Worm (Caenorhabditis elegans) whole organism, early embryonic: ENCODE results near the gene cyp-25A3.

Experiments
- ceh-13 ChIP-seq: fragments of 200-800 bp; sonication (Bioruptor generic); optimal IDR thresholded peaks from 2 replicates; lab custom pipeline; 2018; ENCODE audit warnings: mild to moderate bottlenecking, missing genetic modification characterization, missing compliant biosample characterization

The cyp-25A3 gene

ce11 chrIII:3789688-3790371 is 49.7 kb downstream of the cyp-25A3 start:
- no peak for TF ChIP-seq ceh-13 (GFP tag; lab: Kevin White, UChicago)
